Fruit fly (Drosophila melanogaster) whole organism, embryonic: Measurements from ENCODE around the gene Ir93a.

Experiments
- Adf1 ChIP-seq: fragments of 200-800 bp; sonication (Bioruptor generic); IDR thresholded peaks from 2 replicates; pipeline ENCODE4 v1.3.6; 2022; ENCODE audit warnings: missing biosample characterization, missing genetic modification characterization
- Asciz ChIP-seq: fragments of 200-800 bp; sonication (Bioruptor generic); optimal IDR thresholded peaks from 2 replicates; lab custom pipeline; 2017; ENCODE audit warnings: missing biosample characterization, mild to moderate bottlenecking, missing genetic modification characterization, missing genetic modification reagents
- Atf-2 ChIP-seq: fragments of 200-800 bp; sonication (Bioruptor generic); optimal IDR thresholded peaks from 2 replicates; lab custom pipeline; 2016; ENCODE audit warnings: missing biosample characterization, missing genetic modification characterization
- CG10209 ChIP-seq: fragments of 200-800 bp; sonication (Bioruptor generic); optimal IDR thresholded peaks from 3 replicates; lab custom pipeline; 2017; ENCODE audit warnings: missing biosample characterization, mild to moderate bottlenecking, missing genetic modification characterization, missing genetic modification reagents
- CG11723 ChIP-seq: fragments of 200-800 bp; sonication (Bioruptor generic); optimal IDR thresholded peaks from 2 replicates; lab custom pipeline; 2017; ENCODE audit warnings: missing biosample characterization, mild to moderate bottlenecking, missing genetic modification characterization
- CG12744 ChIP-seq: fragments of 200-800 bp; sonication (Bioruptor generic); optimal IDR thresholded peaks from 2 replicates; lab custom pipeline; 2016; ENCODE audit warnings: missing biosample characterization, missing genetic modification characterization
- CG18476 ChIP-seq: fragments of 200-800 bp; sonication (Bioruptor generic); optimal IDR thresholded peaks from 2 replicates; lab custom pipeline; 2016; ENCODE audit warnings: missing biosample characterization, mild to moderate bottlenecking, missing genetic modification characterization
- CG30431 ChIP-seq: fragments of 200-800 bp; sonication (Bioruptor generic); optimal IDR thresholded peaks from 2 replicates; lab custom pipeline; 2017; ENCODE audit warnings: missing biosample characterization, missing genetic modification characterization
- CG3163 ChIP-seq: fragments of 200-800 bp; sonication (Bioruptor generic); optimal IDR thresholded peaks from 3 replicates; lab custom pipeline; 2016; ENCODE audit warnings: missing biosample characterization, missing genetic modification characterization
- CG34376 ChIP-seq: fragments of 200-800 bp; sonication (Bioruptor generic); optimal IDR thresholded peaks from 2 replicates; lab custom pipeline; 2018; ENCODE audit warnings: missing biosample characterization, mild to moderate bottlenecking, missing genetic modification characterization
- CG42726 ChIP-seq: fragments of 200-800 bp; sonication (Bioruptor generic); IDR thresholded peaks from 2 replicates; pipeline ENCODE4 v1.3.6; 2022; ENCODE audit warnings: missing biosample characterization, missing genetic modification characterization; ENCODE audit not compliant: partially characterized antibody
- CG4282 ChIP-seq: fragments of 200-800 bp; sonication (Bioruptor generic); optimal IDR thresholded peaks from 2 replicates; lab custom pipeline; 2016; ENCODE audit warnings: missing biosample characterization, missing genetic modification characterization
- CG4820 ChIP-seq: fragments of 200-800 bp; sonication (Bioruptor generic); optimal IDR thresholded peaks from 3 replicates; lab custom pipeline; 2016; ENCODE audit warnings: missing biosample characterization, missing genetic modification characterization
- CG6854 ChIP-seq: fragments of 200-800 bp; sonication (Bioruptor generic); optimal IDR thresholded peaks from 3 replicates; lab custom pipeline; 2017; ENCODE audit warnings: missing biosample characterization, mild to moderate bottlenecking, missing genetic modification characterization
- CG7271 ChIP-seq: fragments of 200-800 bp; sonication (Bioruptor generic); optimal IDR thresholded peaks from 2 replicates; lab custom pipeline; 2018; ENCODE audit warnings: missing biosample characterization, mild to moderate bottlenecking, missing genetic modification characterization, moderate library complexity
- CG9609 ChIP-seq: fragments of 200-800 bp; sonication (Bioruptor generic); optimal IDR thresholded peaks from 3 replicates; lab custom pipeline; 2016; ENCODE audit warnings: missing biosample characterization, missing genetic modification characterization
- CG9727 ChIP-seq: fragments of 200-800 bp; sonication (Bioruptor generic); optimal IDR thresholded peaks from 3 replicates; lab custom pipeline; 2017; ENCODE audit warnings: missing biosample characterization, mild to moderate bottlenecking, missing genetic modification characterization
- CG9876 ChIP-seq: fragments of 200-800 bp; sonication (Bioruptor generic); optimal IDR thresholded peaks from 2 replicates; lab custom pipeline; 2016; ENCODE audit warnings: missing biosample characterization, missing genetic modification characterization
- CrebB ChIP-seq: fragments of 200-800 bp; sonication (Bioruptor generic); optimal IDR thresholded peaks from 3 replicates; lab custom pipeline; 2018; ENCODE audit warnings: missing biosample characterization, mild to moderate bottlenecking, missing genetic modification characterization
- D19A ChIP-seq: fragments of 200-800 bp; optimal IDR thresholded peaks from 3 replicates; lab custom pipeline; 2019; ENCODE audit warnings: missing biosample characterization, mild to moderate bottlenecking, missing genetic modification characterization, moderate library complexity
- Hey ChIP-seq: fragments of 200-800 bp; sonication (Bioruptor generic); optimal IDR thresholded peaks from 3 replicates; lab custom pipeline; 2018; ENCODE audit warnings: missing biosample characterization, mild to moderate bottlenecking, missing genetic modification characterization
- Hsf ChIP-seq: fragments of 200-800 bp; sonication (Bioruptor generic); optimal IDR thresholded peaks from 3 replicates; lab custom pipeline; 2016; ENCODE audit warnings: missing biosample characterization, missing genetic modification characterization
- Meics ChIP-seq: fragments of 200-800 bp; sonication (Bioruptor generic); optimal IDR thresholded peaks from 2 replicates; lab custom pipeline; 2017; ENCODE audit warnings: missing biosample characterization, mild to moderate bottlenecking, missing genetic modification characterization
- NfI ChIP-seq: fragments of 200-800 bp; sonication (Bioruptor generic); optimal IDR thresholded peaks from 3 replicates; lab custom pipeline; 2018; ENCODE audit warnings: missing biosample characterization, mild to moderate bottlenecking, missing genetic modification characterization, moderate library complexity
- Rfx ChIP-seq: fragments of 200-800 bp; sonication (Bioruptor generic); IDR thresholded peaks from 2 replicates; pipeline ENCODE4 v1.3.6; 2022; ENCODE audit warnings: missing biosample characterization, missing genetic modification characterization
- Ssrp ChIP-seq: fragments of 200-800 bp; sonication (Bioruptor generic); optimal IDR thresholded peaks from 2 replicates; lab custom pipeline; 2018; ENCODE audit warnings: missing biosample characterization, mild to moderate bottlenecking, missing genetic modification characterization, moderate library complexity
- YL-1 ChIP-seq: fragments of 200-800 bp; sonication (Bioruptor generic); optimal IDR thresholded peaks from 3 replicates; lab custom pipeline; 2017; ENCODE audit warnings: missing biosample characterization, mild to moderate bottlenecking, missing genetic modification characterization
- az2 ChIP-seq: fragments of 200-800 bp; sonication (Bioruptor generic); optimal IDR thresholded peaks from 3 replicates; lab custom pipeline; 2016; ENCODE audit warnings: missing biosample characterization, missing genetic modification characterization
- bigmax ChIP-seq: fragments of 200-800 bp; sonication (Bioruptor generic); optimal IDR thresholded peaks from 2 replicates; lab custom pipeline; 2018; ENCODE audit warnings: missing biosample characterization, mild to moderate bottlenecking, missing genetic modification characterization
- cad ChIP-seq: fragments of >200 bp; optimal IDR thresholded peaks from 2 replicates; lab custom pipeline; 2017; ENCODE audit warnings: missing biosample characterization, missing genetic modification characterization
- dmrt99B ChIP-seq: fragments of 200-800 bp; sonication (Bioruptor generic); optimal IDR thresholded peaks from 2 replicates; lab custom pipeline; 2018; ENCODE audit warnings: missing biosample characterization, mild to moderate bottlenecking, missing genetic modification characterization, moderate library complexity
- fd3F ChIP-seq: fragments of 200-800 bp; sonication (Bioruptor generic); optimal IDR thresholded peaks from 2 replicates; lab custom pipeline; 2018; ENCODE audit warnings: missing biosample characterization, mild to moderate bottlenecking, missing genetic modification characterization, moderate library complexity
- kni ChIP-seq: fragments of 200-800 bp; sonication (Bioruptor generic); optimal IDR thresholded peaks from 3 replicates; lab custom pipeline; 2017; ENCODE audit warnings: mild to moderate bottlenecking, missing biosample characterization, missing genetic modification reagents, missing genetic modification characterization
- lmd ChIP-seq: fragments of 200-800 bp; sonication (Bioruptor generic); IDR thresholded peaks from 2 replicates; pipeline ENCODE4 v1.3.6; 2022; ENCODE audit warnings: missing biosample characterization, missing genetic modification characterization
- lov ChIP-seq, 2 experiments: fragments of 200-800 bp in 1 of 2; fragments of >200 bp in 1 of 2; sonication (Bioruptor generic) in 1 of 2; IDR thresholded peaks in 1 of 2; optimal IDR thresholded peaks in 1 of 2; 2 replicates in 1 of 2; 3 replicates in 1 of 2; pipeline versions ENCODE4 v1.3.6 to Lab custom; 2017 to 2022; ENCODE audit warnings: missing biosample characterization in 1 of 2, missing genetic modification characterization in 1 of 2
- nerfin-2 ChIP-seq: fragments of 200-800 bp; sonication (Bioruptor generic); IDR thresholded peaks from 2 replicates; pipeline ENCODE4 v1.3.6; 2022; ENCODE audit warnings: missing biosample characterization, missing genetic modification characterization; ENCODE audit not compliant: partially characterized antibody
- odd ChIP-seq: fragments of 200-800 bp; sonication (Bioruptor generic); optimal IDR thresholded peaks from 2 replicates; lab custom pipeline; 2017; ENCODE audit warnings: missing biosample characterization, mild to moderate bottlenecking, missing genetic modification characterization
- org-1 ChIP-seq: fragments of 200-800 bp; sonication (Bioruptor generic); optimal IDR thresholded peaks from 2 replicates; lab custom pipeline; 2017; ENCODE audit warnings: missing biosample characterization, missing genetic modification characterization
- p53 ChIP-seq: fragments of 200-800 bp; sonication (Bioruptor generic); optimal IDR thresholded peaks from 2 replicates; lab custom pipeline; 2016; ENCODE audit warnings: missing biosample characterization, missing genetic modification characterization
- pho ChIP-seq: fragments of 200-800 bp; sonication (Bioruptor generic); optimal IDR thresholded peaks from 2 replicates; lab custom pipeline; 2016; ENCODE audit warnings: missing biosample characterization, missing genetic modification characterization
- phol ChIP-seq: fragments of 200-800 bp; sonication (Bioruptor generic); optimal IDR thresholded peaks from 3 replicates; lab custom pipeline; 2018; ENCODE audit warnings: missing biosample characterization, mild to moderate bottlenecking, missing genetic modification characterization, moderate library complexity
- ranshi ChIP-seq: fragments of 200-800 bp; sonication (Bioruptor generic); IDR thresholded peaks from 2 replicates; pipeline ENCODE4 v1.3.6; 2022; ENCODE audit warnings: missing biosample characterization, missing genetic modification characterization
- run ChIP-seq: fragments of 200-800 bp; sonication (Bioruptor generic); optimal IDR thresholded peaks from 3 replicates; lab custom pipeline; 2018; ENCODE audit warnings: missing biosample characterization, mild to moderate bottlenecking, missing genetic modification characterization
- sd ChIP-seq: fragments of 200-800 bp; sonication (Bioruptor generic); optimal IDR thresholded peaks from 3 replicates; lab custom pipeline; 2018; ENCODE audit warnings: missing biosample characterization, mild to moderate bottlenecking, missing genetic modification characterization, moderate library complexity
- seq ChIP-seq: fragments of 200-800 bp; sonication (Bioruptor generic); IDR thresholded peaks from 2 replicates; pipeline ENCODE4 v1.3.6; 2022; ENCODE audit warnings: missing biosample characterization, missing genetic modification characterization
- sima ChIP-seq: fragments of 200-800 bp; sonication (Bioruptor generic); optimal IDR thresholded peaks from 2 replicates; lab custom pipeline; 2016; ENCODE audit warnings: missing biosample characterization, missing genetic modification characterization
- slp2 ChIP-seq: fragments of 200-800 bp; sonication (Bioruptor generic); optimal IDR thresholded peaks from 2 replicates; lab custom pipeline; 2016; ENCODE audit warnings: missing biosample characterization, missing genetic modification characterization
- sna ChIP-seq: fragments of 200-800 bp; sonication (Bioruptor generic); IDR thresholded peaks from 2 replicates; pipeline ENCODE4 v1.3.6; 2022; ENCODE audit warnings: missing biosample characterization, missing genetic modification characterization; ENCODE audit not compliant: partially characterized antibody
- so ChIP-seq: fragments of 200-800 bp; sonication (Bioruptor generic); IDR thresholded peaks from 3 replicates; pipeline ENCODE4 v1.3.6; 2022; ENCODE audit warnings: missing biosample characterization, missing genetic modification characterization
- ssp ChIP-seq: fragments of 200-800 bp; sonication (Bioruptor generic); IDR thresholded peaks from 2 replicates; pipeline ENCODE4 v1.3.6; 2022; ENCODE audit warnings: missing biosample characterization, missing genetic modification characterization
- trem ChIP-seq: fragments of 200-800 bp; optimal IDR thresholded peaks from 3 replicates; lab custom pipeline; 2019; ENCODE audit warnings: missing biosample characterization, mild to moderate bottlenecking, missing genetic modification characterization, moderate library complexity

The Ir93a gene

dm6 chr3R:20834770-20835183 is 25.0 kb downstream of the Ir93a start (continued):
- TF ChIP-seq run (tag; lab: Kevin White, UChicago) (no peak), Asciz (GFP tag; lab: Kevin White, UChicago) (peak; percentile 76), trem (no peak), pho (GFP tag; lab: Kevin White, UChicago) (no peak), ranshi (peak; percentile 47; the same call in 1 of the 2 replicates), lmd (GFP tag; lab: Robert Waterston, UW) (no peak), CG9727 (GFP tag; lab: Kevin White, UChicago) (no peak), CG4282 (no peak), Hsf (GFP tag; lab: Kevin White, UChicago) (no peak), Rfx (peak; percentile 47; the same call in 1 of the 2 replicates), odd (GFP tag; lab: Kevin White, UChicago) (peak; percentile 64), CrebB (peak; percentile 73), Meics (GFP tag; lab: Kevin White, UChicago) (peak; percentile 66), org-1 (GFP tag; lab: Kevin White, UChicago) (peak; percentile 49), CG7271 (tag; lab: Kevin White, UChicago) (peak; percentile 29), CG10209 (GFP tag; lab: Kevin White, UChicago) (peak; percentile 56), CG9876 (GFP tag; lab: Kevin White, UChicago) (no peak), CG30431 (no peak), az2 (GFP tag; lab: Kevin White, UChicago) (no peak), YL-1 (GFP tag; lab: Kevin White, UChicago) (no peak), phol (tag; lab: Kevin White, UChicago) (no peak), CG11723 (GFP tag; lab: Kevin White, UChicago) (peak; percentile 39), slp2 (GFP tag; lab: Kevin White, UChicago) (no peak), sd (tag; lab: Kevin White, UChicago) (peak; percentile 87), sima (GFP tag; lab: Kevin White, UChicago) (no peak), dmrt99B (tag; lab: Kevin White, UChicago) (peak; percentile 36), nerfin-2 (GFP tag; lab: Robert Waterston, UW) (no peak), ssp (GFP tag; lab: Robert Waterston, UW) (no peak), cad (GFP tag; lab: Kevin White, UChicago) (no peak), fd3F (peak; percentile 87), D19A (tag; lab: Kevin White, UChicago) (no peak), bigmax (no peak), NfI (peak; percentile 6), CG34376 (GFP tag; lab: Kevin White, UChicago) (peak; percentile 22), kni (GFP tag; lab: Kevin White, UChicago) (no peak), CG3163 (GFP tag; lab: Kevin White, UChicago) (no peak), Atf-2 (GFP tag; lab: Kevin White, UChicago) (no peak), p53 (no peak), CG4820 (GFP tag; lab: Kevin White, UChicago) (no peak), sna (GFP tag; lab: Robert Waterston, UW) (no peak), CG12744 (GFP tag; lab: Kevin White, UChicago) (peak; percentile 1), Ssrp (tag; lab: Kevin White, UChicago) (no peak), CG42726 (GFP tag; lab: Robert Waterston, UW) (no peak), lov (optimal IDR thresholded peaks at IDR 0.05; lab: Kevin White, UChicago) (no peak), lov (GFP tag; IDR thresholded peaks at IDR 0.05; lab: Robert Waterston, UW) (no peak), so (no peak), CG6854 (GFP tag; lab: Kevin White, UChicago) (no peak), Adf1 (GFP tag; lab: Robert Waterston, UW) (no peak), CG18476 (GFP tag; lab: Kevin White, UChicago) (peak; percentile 4), seq (GFP tag; lab: Robert Waterston, UW) (peak; percentile 44; the same call in 1 of the 2 replicates), CG9609 (no peak), Hey (tag; lab: Kevin White, UChicago) (peak; percentile 9)
